Fruit fly (Drosophila melanogaster) whole organism, adult: ENCODE data around the gene Grip84.

ENCODE experiments used
- CG12768 ChIP-seq: fragments of 200-800 bp; sonication (Bioruptor generic); optimal IDR thresholded peaks from 2 replicates; lab custom pipeline; 2017; ENCODE audit warnings: missing biosample characterization, missing genetic modification characterization, mild to moderate bottlenecking, moderate library complexity, missing genetic modification reagents
- CG14711 ChIP-seq: fragments of 200-800 bp; sonication (Bioruptor generic); optimal IDR thresholded peaks from 2 replicates; lab custom pipeline; 2018; ENCODE audit warnings: missing biosample characterization, mild to moderate bottlenecking, missing genetic modification characterization, moderate library complexity
- CG1620 ChIP-seq: fragments of 200-800 bp; sonication (Bioruptor generic); optimal IDR thresholded peaks from 2 replicates; lab custom pipeline; 2016; ENCODE audit warnings: missing biosample characterization, missing genetic modification characterization
- CG33017 ChIP-seq: fragments of 200-800 bp; sonication (Bioruptor generic); optimal IDR thresholded peaks from 2 replicates; lab custom pipeline; 2018; ENCODE audit warnings: missing biosample characterization, mild to moderate bottlenecking, missing genetic modification characterization, moderate library complexity
- CG5204 ChIP-seq: fragments of 200-800 bp; sonication (Bioruptor generic); optimal IDR thresholded peaks from 2 replicates; lab custom pipeline; 2016; ENCODE audit warnings: missing biosample characterization, missing genetic modification characterization
- Hr96 ChIP-seq: fragments of 200-800 bp; sonication (Bioruptor generic); optimal IDR thresholded peaks from 2 replicates; lab custom pipeline; 2016; ENCODE audit warnings: missing biosample characterization, missing genetic modification characterization
- Mnt ChIP-seq: fragments of 200-800 bp; sonication (Bioruptor generic); optimal IDR thresholded peaks from 2 replicates; lab custom pipeline; 2016; ENCODE audit warnings: missing biosample characterization, mild to moderate bottlenecking, missing genetic modification characterization
- cic ChIP-seq: fragments of 200-800 bp; sonication (Bioruptor generic); optimal IDR thresholded peaks from 2 replicates; lab custom pipeline; 2017; ENCODE audit warnings: missing biosample characterization, mild to moderate bottlenecking, missing genetic modification characterization, moderate library complexity
- cnc ChIP-seq, 2 experiments: fragments of >200 bp; optimal IDR thresholded peaks; 2 replicates each; lab custom pipeline; 2017
- ovo ChIP-seq: fragments of 200-800 bp; sonication (Bioruptor generic); optimal IDR thresholded peaks from 2 replicates; lab custom pipeline; 2016; ENCODE audit warnings: missing biosample characterization, missing genetic modification characterization
- pad ChIP-seq: fragments of 200-800 bp; sonication (Bioruptor generic); optimal IDR thresholded peaks from 3 replicates; lab custom pipeline; 2017; ENCODE audit warnings: missing biosample characterization, missing genetic modification characterization, mild to moderate bottlenecking, moderate library complexity, missing genetic modification reagents
- tj ChIP-seq: fragments of 200-800 bp; sonication (Bioruptor generic); optimal IDR thresholded peaks from 3 replicates; lab custom pipeline; 2017; ENCODE audit warnings: missing biosample characterization, mild to moderate bottlenecking, missing genetic modification characterization, moderate library complexity

The Grip84 gene

dm6 chrX:19520376-19520775 lies 45.2 kb downstream of the Grip84 start:
- TF ChIP-seq ovo (GFP tag; lab: Kevin White, UChicago) (no peak), cic (GFP tag; lab: Kevin White, UChicago) (no peak), CG33017 (tag; lab: Kevin White, UChicago) (no peak), cnc (optimal IDR thresholded peaks at IDR 0.05; lab: Kevin White, UChicago) (no peak), Mnt (GFP tag; lab: Kevin White, UChicago) (no peak), CG12768 (no peak), CG5204 (GFP tag; lab: Kevin White, UChicago) (no peak), CG1620 (GFP tag; lab: Kevin White, UChicago) (no peak), Hr96 (GFP tag; lab: Kevin White, UChicago) (no peak)

DNA sequence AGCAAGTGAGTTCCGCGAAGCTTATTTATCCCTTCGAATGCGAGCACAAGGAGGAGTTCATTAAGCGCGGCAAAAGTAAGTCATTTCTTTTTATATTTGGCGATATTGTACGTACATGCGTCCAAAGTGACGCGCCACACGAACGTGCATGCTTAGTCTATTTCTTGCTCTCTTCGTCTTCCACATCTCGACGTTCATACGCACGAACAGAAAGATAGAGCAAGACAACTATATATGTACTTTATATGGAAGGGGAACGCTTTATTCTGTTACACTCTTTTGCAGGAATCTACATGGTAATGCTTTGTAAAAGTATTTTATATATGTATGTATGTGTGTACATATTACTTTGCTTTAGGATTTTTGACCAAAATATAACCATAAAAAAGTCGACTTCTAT lies 55.4 kb downstream of the Grip84 start:
- TF ChIP-seq pad (GFP tag; lab: Kevin White, UChicago) (peak; percentile 77), CG14711 (tag; lab: Kevin White, UChicago) (no peak), tj (GFP tag; lab: Kevin White, UChicago) (no peak), CG12768 (no peak), CG5204 (GFP tag; lab: Kevin White, UChicago) (no peak), ovo (GFP tag; lab: Kevin White, UChicago) (no peak)
